Worm (Caenorhabditis elegans): ENCODE measurements around the gene rnp-5.
A peak's percentile ranks its signal among the peaks of the same experiment; 100 is the strongest.

The rnp-5 gene

DNA sequence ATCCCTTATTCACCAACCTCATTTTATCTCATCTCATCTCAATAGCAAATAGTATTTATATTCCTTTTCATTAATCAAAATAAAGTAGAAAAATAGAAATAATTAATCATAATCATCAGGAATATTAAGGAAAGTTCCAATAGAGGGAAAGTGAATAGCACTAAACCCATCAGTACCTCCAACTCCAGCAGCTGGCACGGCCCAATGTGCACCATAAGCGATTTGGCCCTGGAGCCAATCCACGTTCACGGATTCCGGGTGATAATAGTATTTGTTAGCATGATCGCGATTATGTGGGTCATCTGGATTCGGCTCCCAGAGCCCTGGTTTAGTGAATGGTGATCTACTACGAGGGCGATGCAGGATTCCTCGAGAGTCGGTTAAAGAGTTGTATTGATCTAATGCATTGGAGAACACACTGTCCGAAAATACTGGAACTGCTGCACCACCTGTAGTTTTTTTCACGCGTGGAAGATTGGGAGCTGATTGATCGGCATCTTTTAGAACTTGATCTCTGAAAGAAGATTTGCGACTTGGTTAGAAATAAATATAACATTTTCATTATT, 17.9 kb downstream of the rnp-5 start (continued):
- peak; percentile 32 for TF ChIP-seq ceh-19 (GFP tag; optimal IDR thresholded peaks at IDR 0.05)
- TF ChIP-seq dve-1 (tag; optimal IDR thresholded peaks at IDR 0.05) = peak; percentile 43
- no peak for TF ChIP-seq unc-42 (tag; optimal IDR thresholded peaks at IDR 0.05)
- peak; percentile 52 for TF ChIP-seq K02D7.2 (tag; optimal IDR thresholded peaks at IDR 0.05)
- TF ChIP-seq pha-4 (tag; optimal IDR thresholded peaks at IDR 0.05) = no peak
- TF ChIP-seq pax-1 (tag; optimal IDR thresholded peaks at IDR 0.05) = no peak
- TF ChIP-seq sox-4 (tag; optimal IDR thresholded peaks at IDR 0.05) = peak; percentile 70
- TF ChIP-seq ceh-22 (tag; optimal IDR thresholded peaks at IDR 0.05) = no peak
- no peak for TF ChIP-seq unc-55 (GFP tag; optimal IDR thresholded peaks at IDR 0.05)
- TF ChIP-seq K09A11.1 (tag; optimal IDR thresholded peaks at IDR 0.05; ENCODE audit: insufficient read depth) = no peak
- peak; percentile 95 for TF ChIP-seq ama-1 (optimal IDR thresholded peaks at IDR 0.05)
- peak; percentile 35 for TF ChIP-seq ztf-16 (tag; optimal IDR thresholded peaks at IDR 0.05)
- TF ChIP-seq ahr-1 (tag; optimal IDR thresholded peaks at IDR 0.05) = no peak
- TF ChIP-seq syd-9 (tag; optimal IDR thresholded peaks at IDR 0.05) = no peak
- no peak for TF ChIP-seq ceh-34 (tag; optimal IDR thresholded peaks at IDR 0.05)
- TF ChIP-seq lim-6 (tag; optimal IDR thresholded peaks at IDR 0.05) = no peak
- peak; percentile 13 for TF ChIP-seq F13H6.1 (tag; optimal IDR thresholded peaks at IDR 0.05)
- no peak for TF ChIP-seq eyg-1 (tag; optimal IDR thresholded peaks at IDR 0.05)
- peak; percentile 9 for TF ChIP-seq elt-2 (tag; optimal IDR thresholded peaks at IDR 0.05)
- TF ChIP-seq hlh-6 (tag; optimal IDR thresholded peaks at IDR 0.05) = no peak
- TF ChIP-seq pag-3 (tag; optimal IDR thresholded peaks at IDR 0.05; ENCODE audit: borderline replicate concordance) = no peak
- TF ChIP-seq ceh-31 (tag; optimal IDR thresholded peaks at IDR 0.05) = no peak
- TF ChIP-seq pqm-1 (tag; optimal IDR thresholded peaks at IDR 0.05) = no peak
- TF ChIP-seq dmd-4 (tag; optimal IDR thresholded peaks at IDR 0.05; ENCODE audit: borderline replicate concordance) = no peak
- no peak for TF ChIP-seq ceh-6 (GFP tag; optimal IDR thresholded peaks at IDR 0.05)
- TF ChIP-seq pros-1 (tag; optimal IDR thresholded peaks at IDR 0.05) = no peak
- TF ChIP-seq gmeb-2 (tag; optimal IDR thresholded peaks at IDR 0.05) = peak; percentile 73

DNA sequence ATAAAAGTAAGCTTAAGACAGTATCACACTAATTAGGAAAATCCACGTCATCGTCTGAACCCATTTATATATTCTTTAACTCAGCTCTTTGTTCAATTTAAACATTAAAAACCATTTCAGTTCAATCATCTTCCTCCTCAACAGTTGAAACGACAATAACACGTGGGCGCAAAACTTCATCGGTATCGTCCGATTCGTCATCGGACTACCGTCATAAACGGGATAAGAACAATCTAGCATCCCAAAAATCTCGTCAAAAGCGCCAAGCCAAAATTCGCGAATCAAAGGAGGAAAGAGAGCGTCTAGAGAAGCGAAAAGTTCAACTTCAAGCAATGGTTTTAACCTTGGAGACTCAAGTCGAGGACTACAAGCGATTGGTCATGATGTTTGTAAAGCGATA, 18.5 kb downstream of the rnp-5 start:
- TF ChIP-seq ama-1 (optimal IDR thresholded peaks at IDR 0.05) (peak; percentile 54), dmd-4 (tag; optimal IDR thresholded peaks at IDR 0.05; ENCODE audit: borderline replicate concordance) (no peak)

- TF ChIP-seq ceh-45 (GFP tag; IDR thresholded peaks at IDR 0.05) = 0 out of 2 replicates have a peak, but pooled peaks have one; percentile 25
- TF ChIP-seq pha-2 (tag; optimal IDR thresholded peaks at IDR 0.05) = no peak
- no peak for TF ChIP-seq unc-42 (tag; optimal IDR thresholded peaks at IDR 0.05)
- no peak for TF ChIP-seq unc-3 (GFP tag; conservative IDR thresholded peaks at IDR 0.05)
- no peak for TF ChIP-seq unc-3 (tag; optimal IDR thresholded peaks at IDR 0.05)
Observed at ce11 chrIII:834443-834815, 19.3 kb downstream of the rnp-5 start.

DNA sequence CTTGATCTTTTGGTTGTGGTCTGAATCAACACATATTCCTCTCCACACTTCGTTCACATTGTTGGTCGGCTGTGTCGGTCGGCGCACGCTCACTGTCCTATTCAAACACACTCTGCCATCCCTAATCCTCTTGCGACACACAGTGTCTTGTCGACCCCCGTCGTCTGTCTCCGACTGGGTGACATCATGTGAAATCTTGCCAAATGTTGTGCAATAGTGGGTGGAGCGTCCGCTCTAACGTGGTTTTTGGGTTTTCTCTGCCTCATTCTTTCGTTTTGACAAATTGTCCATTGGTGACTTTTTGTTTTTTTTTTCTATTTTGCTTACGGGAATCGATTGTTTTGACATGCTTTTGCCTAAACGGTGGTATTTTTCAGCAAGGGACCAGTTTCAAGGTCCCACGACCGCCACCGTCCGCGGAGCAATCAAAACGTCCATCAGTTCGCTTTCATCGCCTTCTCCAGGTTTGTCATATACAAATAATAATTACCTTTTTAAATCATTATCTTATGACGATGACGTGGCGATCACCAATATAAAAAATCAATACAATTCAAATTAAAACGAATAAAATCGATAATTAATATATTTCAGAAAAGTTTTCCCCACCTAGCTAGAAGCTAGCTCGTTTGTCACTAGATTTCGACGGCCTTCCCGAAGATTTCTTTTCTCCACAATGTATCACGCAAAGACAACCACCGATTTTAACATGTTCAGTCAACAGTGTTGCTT, 19.8 kb downstream of the rnp-5 start:
- TF ChIP-seq ceh-45 (GFP tag; IDR thresholded peaks at IDR 0.05) = no peak
- peak; percentile 96 for TF ChIP-seq hlh-30 (tag; optimal IDR thresholded peaks at IDR 0.05; ENCODE audit: insufficient read depth)
- TF ChIP-seq ceh-31 (tag; optimal IDR thresholded peaks at IDR 0.05) = peak; percentile 87
- peak; percentile 9 for TF ChIP-seq ztf-16 (tag; optimal IDR thresholded peaks at IDR 0.05)
- TF ChIP-seq sdc-2 (tag; optimal IDR thresholded peaks at IDR 0.05) = peak; percentile 17
- no peak for TF ChIP-seq C08G9.2 (tag; optimal IDR thresholded peaks at IDR 0.05)
- no peak for TF ChIP-seq mec-3 (tag; optimal IDR thresholded peaks at IDR 0.05; ENCODE audit: borderline replicate concordance)
- peak; percentile 48 for TF ChIP-seq ceh-2 (tag; optimal IDR thresholded peaks at IDR 0.05)
- peak; percentile 41 for TF ChIP-seq ceh-34 (tag; optimal IDR thresholded peaks at IDR 0.05)
- no peak for TF ChIP-seq gmeb-2 (tag; optimal IDR thresholded peaks at IDR 0.05)
- TF ChIP-seq che-1 (tag; optimal IDR thresholded peaks at IDR 0.05) = no peak
- peak; percentile 76 for TF ChIP-seq ref-2 (tag; optimal IDR thresholded peaks at IDR 0.05)
- no peak for TF ChIP-seq odd-2 (tag; optimal IDR thresholded peaks at IDR 0.05)
- TF ChIP-seq ets-4 (tag; optimal IDR thresholded peaks at IDR 0.05) = peak; percentile 51
- no peak for TF ChIP-seq nhr-232 (tag; optimal IDR thresholded peaks at IDR 0.05)
- no peak for TF ChIP-seq unc-86 (tag; optimal IDR thresholded peaks at IDR 0.05)
- no peak for TF ChIP-seq fax-1 (tag; optimal IDR thresholded peaks at IDR 0.05)
- no peak for TF ChIP-seq ttx-3 (tag; optimal IDR thresholded peaks at IDR 0.05)
- TF ChIP-seq F13H6.1 (tag; optimal IDR thresholded peaks at IDR 0.05) = peak; percentile 28
- no peak for TF ChIP-seq lin-11 (tag; optimal IDR thresholded peaks at IDR 0.05)
- no peak for TF ChIP-seq C38D4.7 (GFP tag; optimal IDR thresholded peaks at IDR 0.05)
